Worm (Caenorhabditis elegans) whole organism, early embryonic: ENCODE data around the gene C35A11.4.

Experiments
- B0310.2 ChIP-seq: sonication (generic microtip); optimal IDR thresholded peaks from 2 replicates; lab custom pipeline; 2016; ENCODE audit warnings: mild to moderate bottlenecking, missing genetic modification characterization, missing compliant biosample characterization
- ama-1 ChIP-seq: fragments of 150-350 bp; optimal IDR thresholded peaks from 2 replicates; lab custom pipeline; 2014
- ceh-13 ChIP-seq: fragments of 200-800 bp; sonication (Bioruptor generic); optimal IDR thresholded peaks from 2 replicates; lab custom pipeline; 2018; ENCODE audit warnings: mild to moderate bottlenecking, missing genetic modification characterization, missing compliant biosample characterization
- ceh-36 ChIP-seq: sonication (generic microtip); optimal IDR thresholded peaks from 2 replicates; lab custom pipeline; 2016; ENCODE audit warnings: missing genetic modification characterization, inconsistent platforms, missing compliant biosample characterization
- ets-7 ChIP-seq: sonication (generic microtip); optimal IDR thresholded peaks from 2 replicates; lab custom pipeline; 2016; ENCODE audit warnings: missing genotype, missing genetic modification characterization, missing compliant biosample characterization
- flt-1 ChIP-seq: fragments of 200-800 bp; sonication (Bioruptor generic); IDR thresholded peaks from 2 replicates; pipeline ENCODE4 v1.3.6; 2022; ENCODE audit warnings: missing genetic modification characterization, missing compliant biosample characterization
- hmg-4 ChIP-seq: fragments of 200-800 bp; sonication (Bioruptor generic); optimal IDR thresholded peaks from 2 replicates; lab custom pipeline; 2018; ENCODE audit warnings: mild to moderate bottlenecking, missing genetic modification characterization, missing compliant biosample characterization
- hnd-1 ChIP-seq: sonication (generic microtip); optimal IDR thresholded peaks from 2 replicates; lab custom pipeline; 2016; ENCODE audit warnings: missing genetic modification characterization, missing compliant biosample characterization
- pes-1 ChIP-seq: fragments of 200-800 bp; sonication (Bioruptor generic); IDR thresholded peaks from 2 replicates; pipeline ENCODE4 v1.3.6; 2022; ENCODE audit warnings: missing genetic modification reagents, missing genetic modification characterization, missing compliant biosample characterization
- scrt-1 ChIP-seq: fragments of 200-800 bp; sonication (Bioruptor generic); IDR thresholded peaks from 2 replicates; pipeline ENCODE4 v1.3.6; 2022; ENCODE audit warnings: missing genetic modification characterization, missing compliant biosample characterization
- sea-1 ChIP-seq: fragments of 200-800 bp; sonication (Bioruptor generic); conservative IDR thresholded peaks from 2 replicates; pipeline ENCODE4 v1.3.6; 2022; ENCODE audit warnings: missing genetic modification characterization, missing compliant biosample characterization
- tbx-11 ChIP-seq: fragments of 200-800 bp; sonication (Bioruptor generic); IDR thresholded peaks from 2 replicates; pipeline ENCODE4 v1.3.6; 2022; ENCODE audit warnings: missing genetic modification characterization, missing compliant biosample characterization

DNA sequence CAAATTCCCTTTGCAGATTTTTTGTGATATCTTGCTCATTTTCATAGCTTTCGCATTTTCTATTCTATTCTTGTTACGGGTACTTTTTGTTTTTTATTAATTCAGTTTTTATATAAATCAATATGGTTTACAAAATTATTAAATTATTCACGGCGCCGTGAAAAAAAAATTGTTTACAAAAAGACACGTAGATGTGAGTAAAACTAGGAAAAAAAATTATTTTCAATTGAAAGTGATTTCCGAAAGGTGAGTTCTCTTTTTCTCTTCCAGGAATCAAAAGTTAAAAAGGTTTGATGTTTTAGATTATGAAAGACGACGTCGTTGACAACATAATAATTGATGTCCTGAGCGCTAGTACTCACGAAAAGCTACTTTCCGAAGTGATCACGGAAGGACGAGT lies 15.3 kb upstream of the C35A11.4 start, which contains the start of gene C25A6.1:
- TF ChIP-seq tbx-11 (GFP tag; lab: Robert Waterston, UW) (no peak), ceh-36 (no peak), hmg-4 (GFP tag; lab: Kevin White, UChicago) (no peak), ama-1 (no peak), hnd-1 (tag; lab: Kevin White, UChicago) (no peak), sea-1 (GFP tag; lab: Robert Waterston, UW) (no peak), ets-7 (tag; lab: Kevin White, UChicago) (no peak), ceh-13 (GFP tag; lab: Kevin White, UChicago) (no peak), scrt-1 (no peak), B0310.2 (tag; lab: Kevin White, UChicago) (no peak), flt-1 (GFP tag; lab: Robert Waterston, UW) (no peak), pes-1 (GFP tag; lab: Robert Waterston, UW) (no peak)
